Worm (Caenorhabditis elegans): ENCODE data around the gene spp-30.

- no peak for TF ChIP-seq dao-5 (tag; optimal IDR thresholded peaks at IDR 0.05)
- no peak for TF ChIP-seq W03F9.2 (tag; optimal IDR thresholded peaks at IDR 0.05)
Measured at ce11 chrX:11641562-11641961, 13.1 kb upstream of the spp-30 start.

All from whole organism, L4/young adult.